Worm (Caenorhabditis elegans) whole organism, midembryonic: ENCODE measurements around the gene tag-297.

Source experiments
- T22C8.4 ChIP-seq: fragments of 200-800 bp; sonication (Bioruptor generic); IDR thresholded peaks from 2 replicates; pipeline ENCODE4 v1.3.6; 2022; ENCODE audit warnings: missing genetic modification characterization, missing compliant biosample characterization
- cog-1 ChIP-seq: sonication (generic microtip); optimal IDR thresholded peaks from 2 replicates; lab custom pipeline; 2016; ENCODE audit warnings: missing genetic modification characterization, missing compliant biosample characterization
- flt-1 ChIP-seq: fragments of 200-800 bp; sonication (Bioruptor generic); IDR thresholded peaks from 2 replicates; pipeline ENCODE4 v1.3.6; 2022; ENCODE audit warnings: missing genetic modification characterization, missing compliant biosample characterization
- klf-2 ChIP-seq: fragments of 200-800 bp; sonication (Bioruptor generic); conservative IDR thresholded peaks from 2 replicates; pipeline ENCODE4 v1.3.6; 2022; ENCODE audit warnings: missing genetic modification reagents, missing genetic modification characterization, missing compliant biosample characterization
- med-1 ChIP-seq: sonication (generic microtip); optimal IDR thresholded peaks from 2 replicates; lab custom pipeline; 2017; ENCODE audit warnings: missing genetic modification characterization, mild to moderate bottlenecking, missing compliant biosample characterization, antibody characterized with exemption, missing genetic modification reagents; ENCODE audit not compliant: insufficient read depth
- ref-1 ChIP-seq: fragments of 200-800 bp; sonication (Bioruptor generic); conservative IDR thresholded peaks from 2 replicates; pipeline ENCODE4 v1.3.6; 2022; ENCODE audit warnings: missing genetic modification reagents, missing genetic modification characterization, missing compliant biosample characterization
- tab-1 ChIP-seq: fragments of 200-800 bp; sonication (Bioruptor generic); IDR thresholded peaks from 2 replicates; pipeline ENCODE4 v1.3.6; 2022; ENCODE audit warnings: missing genetic modification characterization, missing compliant biosample characterization
- ztf-23 ChIP-seq: fragments of 200-800 bp; sonication (Bioruptor generic); IDR thresholded peaks from 2 replicates; pipeline ENCODE4 v1.3.6; 2022; ENCODE audit warnings: missing genetic modification reagents, missing genetic modification characterization, missing compliant biosample characterization
- ztf-29 ChIP-seq: fragments of 200-800 bp; sonication (Bioruptor generic); IDR thresholded peaks from 2 replicates; pipeline ENCODE4 v1.3.6; 2022; ENCODE audit warnings: missing genetic modification reagents, missing genetic modification characterization, missing compliant biosample characterization

tag-297 gene

ce11 chrII:14606172-14606571 lies 21.3 kb upstream of the tag-297 start, which contains the start of gene arl-3:
arl-3 (plus strand) TSS chrII:14606472.
- TF ChIP-seq tab-1 (GFP tag; lab: Robert Waterston, UW) (no peak), klf-2 (GFP tag; lab: Robert Waterston, UW) (no peak), ref-1 (GFP tag; lab: Robert Waterston, UW) (no peak), med-1 (no peak), ztf-29 (GFP tag; lab: Robert Waterston, UW) (no peak), T22C8.4 (GFP tag; lab: Robert Waterston, UW) (no peak), cog-1 (tag; lab: Kevin White, UChicago) (no peak), ztf-23 (GFP tag; lab: Robert Waterston, UW) (no peak), flt-1 (no peak)

- TF ChIP-seq klf-2 (GFP tag; lab: Robert Waterston, UW) (no peak), tab-1 (GFP tag; lab: Robert Waterston, UW) (no peak), T22C8.4 (GFP tag; lab: Robert Waterston, UW) (no peak), ztf-29 (GFP tag; lab: Robert Waterston, UW) (no peak), med-1 (no peak), cog-1 (tag; lab: Kevin White, UChicago) (no peak), flt-1 (no peak), ztf-23 (GFP tag; lab: Robert Waterston, UW) (no peak), ref-1 (GFP tag; lab: Robert Waterston, UW) (no peak)
These were observed 18.9 kb upstream of the tag-297 start for ce11 chrII:14608508-14608907.

- TF ChIP-seq med-1 = no peak
- TF ChIP-seq ref-1 (GFP tag; lab: Robert Waterston, UW) = no peak
- no peak for TF ChIP-seq flt-1
- TF ChIP-seq cog-1 (tag; lab: Kevin White, UChicago) = no peak
- TF ChIP-seq T22C8.4 (GFP tag; lab: Robert Waterston, UW) = no peak
- TF ChIP-seq tab-1 (GFP tag; lab: Robert Waterston, UW) = no peak
- no peak for TF ChIP-seq ztf-23 (GFP tag; lab: Robert Waterston, UW)
- TF ChIP-seq ztf-29 (GFP tag; lab: Robert Waterston, UW) = no peak
- TF ChIP-seq klf-2 (GFP tag; lab: Robert Waterston, UW) = no peak
These were observed 18.0 kb upstream of the tag-297 start for ce11 chrII:14609297-14609937.

- TF ChIP-seq ztf-29 (GFP tag; lab: Robert Waterston, UW) (no peak), flt-1 (no peak), ref-1 (GFP tag; lab: Robert Waterston, UW) (no peak), cog-1 (tag; lab: Kevin White, UChicago) (no peak), T22C8.4 (GFP tag; lab: Robert Waterston, UW) (no peak)
These were observed 16.8 kb upstream of the tag-297 start for ce11 chrII:14610492-14611142.

ce11 chrII:14611307-14611706 lies 16.1 kb upstream of the tag-297 start:
- no peak for TF ChIP-seq ztf-23 (GFP tag; lab: Robert Waterston, UW)
- TF ChIP-seq cog-1 (tag; lab: Kevin White, UChicago) = no peak
- no peak for TF ChIP-seq med-1
- TF ChIP-seq ztf-29 (GFP tag; lab: Robert Waterston, UW) = no peak
- no peak for TF ChIP-seq klf-2 (GFP tag; lab: Robert Waterston, UW)
- TF ChIP-seq ref-1 (GFP tag; lab: Robert Waterston, UW) = no peak
- no peak for TF ChIP-seq tab-1 (GFP tag; lab: Robert Waterston, UW)
- no peak for TF ChIP-seq T22C8.4 (GFP tag; lab: Robert Waterston, UW)
- TF ChIP-seq flt-1 = no peak

ce11 chrII:14615735-14616134 lies 11.7 kb upstream of the tag-297 start, which contains the start of gene mltn-9:
mltn-9 (plus strand) TSS chrII:14616035.
- TF ChIP-seq ref-1 (GFP tag; lab: Robert Waterston, UW) (no peak), med-1 (no peak), ztf-23 (GFP tag; lab: Robert Waterston, UW) (no peak), ztf-29 (GFP tag; lab: Robert Waterston, UW) (no peak), T22C8.4 (GFP tag; lab: Robert Waterston, UW) (no peak), cog-1 (tag; lab: Kevin White, UChicago) (no peak), flt-1 (no peak), tab-1 (GFP tag; lab: Robert Waterston, UW) (no peak), klf-2 (GFP tag; lab: Robert Waterston, UW) (no peak)

ce11 chrII:14616402-14616801 lies 11.0 kb upstream of the tag-297 start:
- TF ChIP-seq ref-1 (GFP tag; lab: Robert Waterston, UW) (no peak), T22C8.4 (GFP tag; lab: Robert Waterston, UW) (no peak), tab-1 (GFP tag; lab: Robert Waterston, UW) (no peak), ztf-23 (GFP tag; lab: Robert Waterston, UW) (no peak), cog-1 (tag; lab: Kevin White, UChicago) (no peak), med-1 (no peak), flt-1 (no peak), klf-2 (GFP tag; lab: Robert Waterston, UW) (no peak), ztf-29 (GFP tag; lab: Robert Waterston, UW) (no peak)

ce11 chrII:14616927-14617326 lies 10.5 kb upstream of the tag-297 start:
- TF ChIP-seq T22C8.4 (GFP tag; lab: Robert Waterston, UW) (no peak), ztf-23 (GFP tag; lab: Robert Waterston, UW) (no peak), tab-1 (GFP tag; lab: Robert Waterston, UW) (0 out of 2 replicates have a peak, but pooled peaks have one; percentile 26), flt-1 (no peak), klf-2 (GFP tag; lab: Robert Waterston, UW) (0 out of 2 replicates have a peak, but pooled peaks have one; percentile 42), ztf-29 (GFP tag; lab: Robert Waterston, UW) (no peak), ref-1 (GFP tag; lab: Robert Waterston, UW) (no peak), cog-1 (tag; lab: Kevin White, UChicago) (no peak), med-1 (no peak)

ce11 chrII:14618158-14618557 lies 9.3 kb upstream of the tag-297 start:
- TF ChIP-seq ztf-29 (GFP tag; lab: Robert Waterston, UW) (no peak), med-1 (no peak), cog-1 (tag; lab: Kevin White, UChicago) (no peak), klf-2 (GFP tag; lab: Robert Waterston, UW) (no peak), flt-1 (no peak), ref-1 (GFP tag; lab: Robert Waterston, UW) (no peak), T22C8.4 (GFP tag; lab: Robert Waterston, UW) (no peak), tab-1 (GFP tag; lab: Robert Waterston, UW) (no peak), ztf-23 (GFP tag; lab: Robert Waterston, UW) (no peak)
